Worm (Caenorhabditis elegans): ENCODE measurements around the gene adr-2.

DNA sequence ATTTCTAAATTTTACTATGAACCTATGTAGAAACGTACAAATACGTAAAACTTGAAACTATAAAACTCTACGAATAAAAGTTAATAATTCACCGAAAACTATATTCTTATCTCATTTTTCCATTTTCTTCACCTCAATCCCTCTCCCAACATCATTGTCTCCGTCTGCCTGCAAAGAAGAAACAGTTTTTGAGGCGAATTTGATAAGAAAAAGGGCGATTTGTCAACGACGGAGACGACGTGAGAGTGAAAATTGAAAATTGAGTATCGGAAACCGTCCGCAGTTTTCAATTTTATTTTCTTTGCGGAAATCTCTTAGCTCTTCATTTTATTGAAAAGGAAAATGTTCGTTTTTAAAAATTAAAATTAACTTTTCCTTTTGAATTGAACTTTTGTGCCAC lies 20.7 kb downstream of the adr-2 start:
- TF ChIP-seq pha-4 (tag; optimal IDR thresholded peaks at IDR 0.05) (no peak), nhr-12 (tag; optimal IDR thresholded peaks at IDR 0.05) (no peak), lin-13 (tag; optimal IDR thresholded peaks at IDR 0.05) (no peak), lin-32 (GFP tag; optimal IDR thresholded peaks at IDR 0.05) (no peak), cnd-1 (tag; optimal IDR thresholded peaks at IDR 0.05) (no peak)

Measured in whole organism, mixed stage, embryonic.